Fruit fly (Drosophila melanogaster) whole organism, embryonic: ENCODE data around the gene Ada1-1.
A peak's percentile ranks its signal among the peaks of the same experiment; 100 is the strongest.

ENCODE experiments used
- CG10147 ChIP-seq: fragments of 200-800 bp; sonication (Bioruptor generic); optimal IDR thresholded peaks from 2 replicates; lab custom pipeline; 2019; ENCODE audit warnings: missing biosample characterization, mild to moderate bottlenecking, missing genetic modification characterization, moderate library complexity
- CG10565 ChIP-seq: fragments of 200-800 bp; sonication (Bioruptor generic); optimal IDR thresholded peaks from 3 replicates; lab custom pipeline; 2016; ENCODE audit warnings: missing biosample characterization, mild to moderate bottlenecking, missing genetic modification characterization
- CG11504 ChIP-seq: fragments of 200-800 bp; sonication (Bioruptor generic); optimal IDR thresholded peaks from 3 replicates; lab custom pipeline; 2019; ENCODE audit warnings: missing biosample characterization, mild to moderate bottlenecking, missing genetic modification characterization, moderate library complexity
- CG13287 ChIP-seq: fragments of 200-800 bp; sonication (Bioruptor generic); IDR thresholded peaks from 2 replicates; pipeline ENCODE4 v1.3.6; 2022; ENCODE audit warnings: missing biosample characterization, missing genetic modification characterization; ENCODE audit not compliant: partially characterized antibody
- CG14710 ChIP-seq: fragments of 200-800 bp; sonication (Bioruptor generic); optimal IDR thresholded peaks from 3 replicates; lab custom pipeline; 2019; ENCODE audit warnings: missing biosample characterization, mild to moderate bottlenecking, missing genetic modification characterization, moderate library complexity
- CG14965 ChIP-seq: fragments of 200-800 bp; sonication (Bioruptor generic); optimal IDR thresholded peaks from 2 replicates; lab custom pipeline; 2016; ENCODE audit warnings: missing biosample characterization, missing genetic modification characterization, borderline replicate concordance
- CG1647 ChIP-seq: fragments of 200-800 bp; sonication (Bioruptor generic); optimal IDR thresholded peaks from 3 replicates; lab custom pipeline; 2016; ENCODE audit warnings: missing biosample characterization, missing genetic modification characterization
- CG16815 ChIP-seq: fragments of 200-800 bp; sonication (Bioruptor generic); optimal IDR thresholded peaks from 3 replicates; lab custom pipeline; 2017; ENCODE audit warnings: missing biosample characterization, mild to moderate bottlenecking, missing genetic modification characterization
- CG17568 ChIP-seq: fragments of 200-800 bp; sonication (Bioruptor generic); optimal IDR thresholded peaks from 2 replicates; lab custom pipeline; 2018; ENCODE audit warnings: missing biosample characterization, mild to moderate bottlenecking, missing genetic modification characterization, moderate library complexity
- CG2116 ChIP-seq: fragments of 200-800 bp; sonication (Bioruptor generic); optimal IDR thresholded peaks from 3 replicates; lab custom pipeline; 2018; ENCODE audit warnings: missing biosample characterization, mild to moderate bottlenecking, missing genetic modification characterization
- CG2678 ChIP-seq: fragments of 200-800 bp; sonication (Bioruptor generic); optimal IDR thresholded peaks from 3 replicates; lab custom pipeline; 2019; ENCODE audit warnings: missing biosample characterization, mild to moderate bottlenecking, missing genetic modification characterization, moderate library complexity
- CG30020 ChIP-seq: fragments of 200-800 bp; optimal IDR thresholded peaks from 2 replicates; lab custom pipeline; 2019; ENCODE audit warnings: missing biosample characterization, mild to moderate bottlenecking, missing genetic modification characterization, moderate library complexity
- CG32532 ChIP-seq: fragments of 200-800 bp; sonication (Bioruptor generic); IDR thresholded peaks from 2 replicates; pipeline ENCODE4 v1.3.6; 2022; ENCODE audit warnings: missing biosample characterization, missing genetic modification characterization
- CG34376 ChIP-seq: fragments of 200-800 bp; sonication (Bioruptor generic); optimal IDR thresholded peaks from 2 replicates; lab custom pipeline; 2018; ENCODE audit warnings: missing biosample characterization, mild to moderate bottlenecking, missing genetic modification characterization
- CG3838 ChIP-seq: fragments of 200-800 bp; sonication (Bioruptor generic); optimal IDR thresholded peaks from 3 replicates; lab custom pipeline; 2016; ENCODE audit warnings: missing biosample characterization, missing genetic modification characterization
- CG3995 ChIP-seq: fragments of 200-800 bp; sonication (Bioruptor generic); optimal IDR thresholded peaks from 3 replicates; lab custom pipeline; 2016; ENCODE audit warnings: missing biosample characterization, missing genetic modification characterization
- CG8944 ChIP-seq: fragments of 200-800 bp; sonication (Bioruptor generic); optimal IDR thresholded peaks from 3 replicates; lab custom pipeline; 2016; ENCODE audit warnings: missing biosample characterization, missing genetic modification characterization
- CG9215 ChIP-seq: fragments of 200-800 bp; sonication (Bioruptor generic); IDR thresholded peaks from 2 replicates; pipeline ENCODE4 v1.3.6; 2022; ENCODE audit warnings: missing biosample characterization, missing genetic modification characterization
- CG9609 ChIP-seq: fragments of 200-800 bp; sonication (Bioruptor generic); optimal IDR thresholded peaks from 3 replicates; lab custom pipeline; 2016; ENCODE audit warnings: missing biosample characterization, missing genetic modification characterization
- D19A ChIP-seq: fragments of 200-800 bp; optimal IDR thresholded peaks from 3 replicates; lab custom pipeline; 2019; ENCODE audit warnings: missing biosample characterization, mild to moderate bottlenecking, missing genetic modification characterization, moderate library complexity
- Dad ChIP-seq: fragments of 200-800 bp; sonication (Bioruptor generic); optimal IDR thresholded peaks from 3 replicates; lab custom pipeline; 2016; ENCODE audit warnings: missing biosample characterization, missing genetic modification characterization
- Dp ChIP-seq: fragments of 200-800 bp; sonication (Bioruptor generic); optimal IDR thresholded peaks from 2 replicates; lab custom pipeline; 2018; ENCODE audit warnings: missing biosample characterization, mild to moderate bottlenecking, missing genetic modification characterization, moderate library complexity
- Drgx ChIP-seq: fragments of 200-800 bp; sonication (Bioruptor generic); IDR thresholded peaks from 2 replicates; pipeline ENCODE4 v1.3.6; 2022; ENCODE audit warnings: missing biosample characterization, missing genetic modification characterization
- E2f2 ChIP-seq: fragments of 200-800 bp; sonication (Bioruptor generic); IDR thresholded peaks from 2 replicates; pipeline ENCODE4 v1.3.6; 2022; ENCODE audit warnings: missing biosample characterization, missing genetic modification characterization
- Ets97D ChIP-seq: fragments of 200-800 bp; sonication (Bioruptor generic); optimal IDR thresholded peaks from 3 replicates; lab custom pipeline; 2016; ENCODE audit warnings: missing biosample characterization, missing genetic modification characterization
- HLH3B ChIP-seq: fragments of 200-800 bp; sonication (Bioruptor generic); IDR thresholded peaks from 2 replicates; pipeline ENCODE4 v1.3.6; 2022; ENCODE audit warnings: missing biosample characterization, missing genetic modification characterization
- HLHmδ ChIP-seq: fragments of 200-800 bp; sonication (Bioruptor generic); optimal IDR thresholded peaks from 2 replicates; lab custom pipeline; 2018; ENCODE audit warnings: missing biosample characterization, mild to moderate bottlenecking, missing genetic modification characterization, moderate library complexity
- HmgD ChIP-seq: fragments of 200-800 bp; sonication (Bioruptor generic); optimal IDR thresholded peaks from 3 replicates; lab custom pipeline; 2016; ENCODE audit warnings: missing biosample characterization, missing genetic modification characterization
- MBD-R2 ChIP-seq: fragments of 200-800 bp; sonication (Bioruptor generic); IDR thresholded peaks from 2 replicates; pipeline ENCODE4 v1.3.6; 2022; ENCODE audit warnings: missing biosample characterization, missing genetic modification characterization
- MESR4 ChIP-seq: fragments of 200-800 bp; sonication (Bioruptor generic); optimal IDR thresholded peaks from 2 replicates; lab custom pipeline; 2018; ENCODE audit warnings: missing biosample characterization, mild to moderate bottlenecking, missing genetic modification characterization, moderate library complexity
- Myb ChIP-seq: fragments of 200-800 bp; sonication (Bioruptor generic); optimal IDR thresholded peaks from 2 replicates; lab custom pipeline; 2016; ENCODE audit warnings: missing biosample characterization, missing genetic modification characterization
- Nf-YB ChIP-seq: fragments of 200-800 bp; sonication (Bioruptor generic); optimal IDR thresholded peaks from 3 replicates; lab custom pipeline; 2019; ENCODE audit warnings: missing biosample characterization, mild to moderate bottlenecking, missing genetic modification characterization, moderate library complexity
- Rfx ChIP-seq: fragments of 200-800 bp; sonication (Bioruptor generic); IDR thresholded peaks from 2 replicates; pipeline ENCODE4 v1.3.6; 2022; ENCODE audit warnings: missing biosample characterization, missing genetic modification characterization
- Sry-β ChIP-seq: fragments of 200-800 bp; sonication (Bioruptor generic); optimal IDR thresholded peaks from 2 replicates; lab custom pipeline; 2018; ENCODE audit warnings: missing biosample characterization, mild to moderate bottlenecking, missing genetic modification characterization, moderate library complexity
- TFAM ChIP-seq: fragments of 200-800 bp; sonication (Bioruptor generic); optimal IDR thresholded peaks from 2 replicates; lab custom pipeline; 2017; ENCODE audit warnings: missing biosample characterization, missing genetic modification characterization, inconsistent platforms
- Vsx1 ChIP-seq: fragments of 200-800 bp; sonication (Bioruptor generic); optimal IDR thresholded peaks from 2 replicates; lab custom pipeline; 2017; ENCODE audit warnings: missing biosample characterization, mild to moderate bottlenecking, missing genetic modification characterization, missing genetic modification reagents
- ap ChIP-seq: fragments of 200-800 bp; sonication (Bioruptor generic); IDR thresholded peaks from 2 replicates; pipeline ENCODE4 v1.3.6; 2022; ENCODE audit warnings: missing biosample characterization, missing genetic modification characterization
- bbx ChIP-seq: fragments of 200-800 bp; sonication (Bioruptor generic); IDR thresholded peaks from 2 replicates; pipeline ENCODE4 v1.3.6; 2022; ENCODE audit warnings: missing biosample characterization, missing genetic modification characterization; ENCODE audit not compliant: partially characterized antibody
- bigmax ChIP-seq: fragments of 200-800 bp; sonication (Bioruptor generic); optimal IDR thresholded peaks from 2 replicates; lab custom pipeline; 2018; ENCODE audit warnings: missing biosample characterization, mild to moderate bottlenecking, missing genetic modification characterization
- btn ChIP-seq: fragments of 200-800 bp; sonication (Bioruptor generic); optimal IDR thresholded peaks from 2 replicates; lab custom pipeline; 2016; ENCODE audit warnings: missing biosample characterization, missing genetic modification characterization
- crol ChIP-seq: fragments of 200-800 bp; sonication (Bioruptor generic); IDR thresholded peaks from 2 replicates; pipeline ENCODE4 v1.3.6; 2022; ENCODE audit warnings: missing biosample characterization, missing genetic modification characterization
- emc ChIP-seq: fragments of 200-800 bp; sonication (Bioruptor generic); optimal IDR thresholded peaks from 2 replicates; lab custom pipeline; 2016; ENCODE audit warnings: missing biosample characterization, missing genetic modification characterization
- fru ChIP-seq: fragments of >200 bp; optimal IDR thresholded peaks from 2 replicates; lab custom pipeline; 2017
- fu2 ChIP-seq: fragments of 200-800 bp; sonication (Bioruptor generic); optimal IDR thresholded peaks from 2 replicates; lab custom pipeline; 2016; ENCODE audit warnings: missing biosample characterization, missing genetic modification characterization
- ind ChIP-seq: fragments of 200-800 bp; sonication (Bioruptor generic); optimal IDR thresholded peaks from 3 replicates; lab custom pipeline; 2016; ENCODE audit warnings: missing biosample characterization, missing genetic modification characterization
- mirr ChIP-seq: fragments of 200-800 bp; sonication (Bioruptor generic); optimal IDR thresholded peaks from 3 replicates; lab custom pipeline; 2018; ENCODE audit warnings: missing biosample characterization, mild to moderate bottlenecking, missing genetic modification characterization
- nerfin-1 ChIP-seq: fragments of 200-800 bp; sonication (Bioruptor generic); optimal IDR thresholded peaks from 3 replicates; lab custom pipeline; 2019; ENCODE audit warnings: missing biosample characterization, mild to moderate bottlenecking, missing genetic modification characterization, moderate library complexity
- wek ChIP-seq: fragments of 200-800 bp; sonication (Bioruptor generic); optimal IDR thresholded peaks from 3 replicates; lab custom pipeline; 2018; ENCODE audit warnings: missing biosample characterization, mild to moderate bottlenecking, missing genetic modification characterization, moderate library complexity
- z ChIP-seq: fragments of 200-800 bp; sonication (Bioruptor generic); IDR thresholded peaks from 3 replicates; pipeline ENCODE4 v1.3.6; 2022; ENCODE audit warnings: missing biosample characterization, missing genetic modification characterization

Ada1-1 gene

dm6 chr2L:12038177-12038581 is 41.6 kb downstream of the Ada1-1 start, which contains the start of gene Tom70 (continued):
- TF ChIP-seq bbx (GFP tag; lab: Robert Waterston, UW) (peak; percentile 68), z (GFP tag; lab: Robert Waterston, UW) (no peak), Ets97D (GFP tag; lab: Kevin White, UChicago) (peak; percentile 17), HmgD (GFP tag; lab: Kevin White, UChicago) (no peak), CG30020 (tag; lab: Kevin White, UChicago) (peak; percentile 5), CG2116 (GFP tag; lab: Kevin White, UChicago) (peak; percentile 43), Rfx (GFP tag; lab: Robert Waterston, UW) (no peak), CG3838 (no peak), Nf-YB (GFP tag; lab: Kevin White, UChicago) (no peak), CG10565 (GFP tag; lab: Kevin White, UChicago) (no peak), bigmax (GFP tag; lab: Kevin White, UChicago) (peak; percentile 95), Myb (GFP tag; lab: Kevin White, UChicago) (no peak), CG9609 (GFP tag; lab: Kevin White, UChicago) (no peak), ap (GFP tag; lab: Robert Waterston, UW) (no peak), CG2678 (tag; lab: Kevin White, UChicago) (no peak), HLH3B (GFP tag; lab: Robert Waterston, UW) (no peak), nerfin-1 (tag; lab: Kevin White, UChicago) (peak; percentile 51), MBD-R2 (peak; percentile 76), fu2 (GFP tag; lab: Kevin White, UChicago) (no peak), CG17568 (GFP tag; lab: Kevin White, UChicago) (no peak), MESR4 (GFP tag; lab: Kevin White, UChicago) (peak; percentile 79), CG14710 (tag; lab: Kevin White, UChicago) (peak; percentile 16), mirr (GFP tag; lab: Kevin White, UChicago) (no peak), CG10147 (GFP tag; lab: Kevin White, UChicago) (no peak)

DNA sequence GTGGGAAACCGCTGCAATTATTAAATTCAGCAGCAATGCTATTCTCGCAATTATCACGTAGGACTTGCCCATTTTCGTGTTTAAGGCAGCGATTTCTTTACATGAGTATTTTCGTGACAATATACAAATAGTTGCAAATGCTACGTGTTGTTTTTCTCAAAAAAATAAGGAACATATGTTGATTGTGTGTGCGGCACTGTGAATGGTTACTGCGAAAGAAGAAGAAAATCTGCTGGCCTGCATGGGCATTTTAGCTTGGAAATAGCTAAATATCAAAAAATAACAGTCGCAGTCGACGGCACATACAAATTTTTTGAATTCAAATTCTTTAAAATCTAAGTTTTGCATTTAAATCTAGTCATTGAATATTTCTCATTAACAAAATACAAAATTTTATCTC is 43.9 kb downstream of the Ada1-1 start, which contains the start of gene CG6766:
Gene CG6766 (minus strand): TSS at position 180 of the 400 bp plus-strand sequence.
- peak; percentile 91 for TF ChIP-seq Sry-β (GFP tag; lab: Kevin White, UChicago)
- no peak for TF ChIP-seq fru (lab: Kevin White, UChicago)
- no peak for TF ChIP-seq emc (GFP tag; lab: Kevin White, UChicago)
- peak; percentile 48; the same call in 1 of the 2 replicates for TF ChIP-seq CG13287 (GFP tag; lab: Robert Waterston, UW)
- no peak for TF ChIP-seq D19A (tag; lab: Kevin White, UChicago)
- TF ChIP-seq ind (GFP tag; lab: Kevin White, UChicago), result no peak
- TF ChIP-seq CG34376 (GFP tag; lab: Kevin White, UChicago), result peak; percentile 9
- no peak for TF ChIP-seq CG1647 (GFP tag; lab: Kevin White, UChicago)
- peak; percentile 28 for TF ChIP-seq HmgD (GFP tag; lab: Kevin White, UChicago)
- TF ChIP-seq Drgx (GFP tag; lab: Robert Waterston, UW), result no peak
- TF ChIP-seq Dad, result no peak
- TF ChIP-seq wek (GFP tag; lab: Kevin White, UChicago), result no peak
- TF ChIP-seq CG8944 (GFP tag; lab: Kevin White, UChicago), result no peak
- no peak for TF ChIP-seq CG11504 (tag; lab: Kevin White, UChicago)
- TF ChIP-seq CG32532, result no peak
- no peak for TF ChIP-seq CG9215 (GFP tag; lab: Robert Waterston, UW)
- no peak for TF ChIP-seq TFAM (GFP tag; lab: Kevin White, UChicago)
- TF ChIP-seq CG9609 (GFP tag; lab: Kevin White, UChicago), result no peak
- peak; percentile 31 for TF ChIP-seq CG14710 (tag; lab: Kevin White, UChicago)
- no peak for TF ChIP-seq CG16815 (GFP tag; lab: Kevin White, UChicago)
- peak; percentile 6 for TF ChIP-seq CG30020 (tag; lab: Kevin White, UChicago)
- no peak for TF ChIP-seq CG3838
- peak; percentile 42 for TF ChIP-seq Dp (GFP tag; lab: Kevin White, UChicago)
- TF ChIP-seq CG14965 (GFP tag; lab: Kevin White, UChicago), result no peak
- no peak for TF ChIP-seq z (GFP tag; lab: Robert Waterston, UW)
- peak; percentile 32 for TF ChIP-seq CG2116 (GFP tag; lab: Kevin White, UChicago)
- TF ChIP-seq E2f2 (GFP tag; lab: Robert Waterston, UW), result peak; percentile 49
- no peak for TF ChIP-seq Vsx1
- TF ChIP-seq HLHmδ (GFP tag; lab: Kevin White, UChicago), result no peak
- no peak for TF ChIP-seq crol
- TF ChIP-seq CG3995 (GFP tag; lab: Kevin White, UChicago), result peak; percentile 2
- TF ChIP-seq btn, result no peak
